Worm (Caenorhabditis elegans): ENCODE data around the gene W06F12.2.

- TF ChIP-seq F26F4.8 (GFP tag; conservative IDR thresholded peaks at IDR 0.05) (no peak), zip-2 (tag; optimal IDR thresholded peaks at IDR 0.05) (no peak), nhr-237 (tag; optimal IDR thresholded peaks at IDR 0.05) (no peak), lin-29 (GFP tag; IDR thresholded peaks at IDR 0.05) (no peak), fos-1 (tag; optimal IDR thresholded peaks at IDR 0.05) (no peak), Y5F2A.4 (GFP tag; optimal IDR thresholded peaks at IDR 0.05) (no peak), T20F7.1 (GFP tag; optimal IDR thresholded peaks at IDR 0.05) (no peak), aly-2 (tag; optimal IDR thresholded peaks at IDR 0.05) (no peak), nhr-11 (tag; optimal IDR thresholded peaks at IDR 0.05) (no peak), unc-130 (GFP tag; optimal IDR thresholded peaks at IDR 0.05) (no peak), tag-97 (GFP tag; IDR thresholded peaks at IDR 0.05) (no peak)
These were observed 20.8 kb downstream of the W06F12.2 start for ce11 chrIII:13710666-13711065.

Data from whole organism, L4 larva.